Fruit fly (Drosophila melanogaster) whole organism, embryonic: Measurements from ENCODE around the gene CG13843.
A peak's percentile ranks its signal among the peaks of the same experiment; 100 is the strongest.

Experiments
- Ada2b ChIP-seq: fragments of 200-800 bp; sonication (Bioruptor generic); IDR thresholded peaks from 2 replicates; pipeline ENCODE4 v1.3.6; 2022; ENCODE audit warnings: missing biosample characterization, missing genetic modification characterization
- BEAF-32 ChIP-seq: fragments of 200-800 bp; sonication (Bioruptor generic); optimal IDR thresholded peaks from 3 replicates; lab custom pipeline; 2017; ENCODE audit warnings: missing biosample characterization, missing genetic modification characterization, mild to moderate bottlenecking, moderate library complexity, missing genetic modification reagents
- CG11504 ChIP-seq: fragments of 200-800 bp; sonication (Bioruptor generic); optimal IDR thresholded peaks from 3 replicates; lab custom pipeline; 2019; ENCODE audit warnings: missing biosample characterization, mild to moderate bottlenecking, missing genetic modification characterization, moderate library complexity
- CG11696 ChIP-seq: fragments of 200-800 bp; sonication (Bioruptor generic); IDR thresholded peaks from 2 replicates; pipeline ENCODE4 v1.3.6; 2022; ENCODE audit warnings: missing biosample characterization, missing genetic modification characterization
- CG12104 ChIP-seq: fragments of 200-800 bp; sonication (Bioruptor generic); optimal IDR thresholded peaks from 3 replicates; lab custom pipeline; 2016; ENCODE audit warnings: missing biosample characterization, missing genetic modification characterization
- CG12659 ChIP-seq: fragments of 200-800 bp; sonication (Bioruptor generic); optimal IDR thresholded peaks from 3 replicates; lab custom pipeline; 2017; ENCODE audit warnings: mild to moderate bottlenecking, missing biosample characterization, missing genetic modification reagents, missing genetic modification characterization
- CG13624 ChIP-seq: fragments of 200-800 bp; sonication (Bioruptor generic); optimal IDR thresholded peaks from 2 replicates; lab custom pipeline; 2016; ENCODE audit warnings: missing biosample characterization, missing genetic modification characterization
- CG14710 ChIP-seq: fragments of 200-800 bp; sonication (Bioruptor generic); optimal IDR thresholded peaks from 3 replicates; lab custom pipeline; 2019; ENCODE audit warnings: missing biosample characterization, mild to moderate bottlenecking, missing genetic modification characterization, moderate library complexity
- CG16863 ChIP-seq: fragments of 200-800 bp; sonication (Bioruptor generic); optimal IDR thresholded peaks from 3 replicates; lab custom pipeline; 2016; ENCODE audit warnings: missing biosample characterization, missing genetic modification characterization
- CG17829 ChIP-seq: fragments of 200-800 bp; optimal IDR thresholded peaks from 2 replicates; lab custom pipeline; 2019; ENCODE audit warnings: missing biosample characterization, mild to moderate bottlenecking, missing genetic modification characterization, moderate library complexity
- CG2116 ChIP-seq: fragments of 200-800 bp; sonication (Bioruptor generic); optimal IDR thresholded peaks from 3 replicates; lab custom pipeline; 2018; ENCODE audit warnings: missing biosample characterization, mild to moderate bottlenecking, missing genetic modification characterization
- CG2120 ChIP-seq: fragments of 200-800 bp; sonication (Bioruptor generic); optimal IDR thresholded peaks from 3 replicates; lab custom pipeline; 2016; ENCODE audit warnings: missing biosample characterization, missing genetic modification characterization
- CG34224 ChIP-seq: fragments of 200-800 bp; sonication (Bioruptor generic); IDR thresholded peaks from 3 replicates; pipeline ENCODE4 v1.3.6; 2022; ENCODE audit warnings: missing biosample characterization, missing genetic modification characterization; ENCODE audit not compliant: partially characterized antibody
- CG3838 ChIP-seq: fragments of 200-800 bp; sonication (Bioruptor generic); optimal IDR thresholded peaks from 3 replicates; lab custom pipeline; 2016; ENCODE audit warnings: missing biosample characterization, missing genetic modification characterization
- CG4617 ChIP-seq: fragments of 200-800 bp; sonication (Bioruptor generic); optimal IDR thresholded peaks from 3 replicates; lab custom pipeline; 2016; ENCODE audit warnings: missing biosample characterization, missing genetic modification characterization, borderline replicate concordance
- CG4854 ChIP-seq: fragments of 200-800 bp; sonication (Bioruptor generic); optimal IDR thresholded peaks from 2 replicates; lab custom pipeline; 2016; ENCODE audit warnings: missing biosample characterization, missing genetic modification characterization, inconsistent platforms
- CG6175 ChIP-seq: fragments of 200-800 bp; sonication (Bioruptor generic); IDR thresholded peaks from 3 replicates; pipeline ENCODE4 v1.3.6; 2022; ENCODE audit warnings: missing biosample characterization, missing genetic modification characterization
- CG6683 ChIP-seq: fragments of 200-800 bp; sonication (Bioruptor generic); optimal IDR thresholded peaks from 2 replicates; lab custom pipeline; 2017; ENCODE audit warnings: missing biosample characterization, mild to moderate bottlenecking, missing genetic modification characterization, missing genetic modification reagents
- CG7786 ChIP-seq: fragments of 200-800 bp; sonication (Bioruptor generic); optimal IDR thresholded peaks from 2 replicates; lab custom pipeline; 2016; ENCODE audit warnings: missing biosample characterization, missing genetic modification characterization
- CG8281 ChIP-seq: fragments of 200-800 bp; sonication (Bioruptor generic); optimal IDR thresholded peaks from 2 replicates; lab custom pipeline; 2018; ENCODE audit warnings: missing biosample characterization, mild to moderate bottlenecking, missing genetic modification characterization, moderate library complexity
- CG8924 ChIP-seq: fragments of 200-800 bp; optimal IDR thresholded peaks from 3 replicates; lab custom pipeline; 2019; ENCODE audit warnings: missing biosample characterization, mild to moderate bottlenecking, missing genetic modification characterization, moderate library complexity
- CG8944 ChIP-seq: fragments of 200-800 bp; sonication (Bioruptor generic); optimal IDR thresholded peaks from 3 replicates; lab custom pipeline; 2016; ENCODE audit warnings: missing biosample characterization, missing genetic modification characterization
- D ChIP-seq, 2 experiments: fragments of 200-800 bp in 1 of 2; fragments of >200 bp in 1 of 2; sonication (Bioruptor generic) in 1 of 2; optimal IDR thresholded peaks; 2 replicates in 1 of 2; 3 replicates in 1 of 2; lab custom pipeline; 2017; ENCODE audit warnings: mild to moderate bottlenecking in 1 of 2, missing biosample characterization in 1 of 2, missing genetic modification characterization in 1 of 2, missing genetic modification reagents in 1 of 2
- Ets97D ChIP-seq: fragments of 200-800 bp; sonication (Bioruptor generic); optimal IDR thresholded peaks from 3 replicates; lab custom pipeline; 2016; ENCODE audit warnings: missing biosample characterization, missing genetic modification characterization
- Hr78 ChIP-seq, 2 experiments: fragments of 200-800 bp in 1 of 2; fragments of >200 bp in 1 of 2; sonication (Bioruptor generic) in 1 of 2; optimal IDR thresholded peaks; 2 replicates each; lab custom pipeline; 2017 to 2019; ENCODE audit warnings: missing biosample characterization in 2 of 2, missing genetic modification characterization in 2 of 2, mild to moderate bottlenecking in 1 of 2, moderate library complexity in 1 of 2
- Hsf ChIP-seq: fragments of 200-800 bp; sonication (Bioruptor generic); optimal IDR thresholded peaks from 3 replicates; lab custom pipeline; 2016; ENCODE audit warnings: missing biosample characterization, missing genetic modification characterization
- MBD-R2 ChIP-seq: fragments of 200-800 bp; sonication (Bioruptor generic); IDR thresholded peaks from 2 replicates; pipeline ENCODE4 v1.3.6; 2022; ENCODE audit warnings: missing biosample characterization, missing genetic modification characterization
- Med ChIP-seq: fragments of 200-800 bp; sonication (Bioruptor generic); peaks from one replicate; lab custom pipeline; 2016; ENCODE audit warnings: missing biosample characterization, missing genetic modification characterization, mild to moderate bottlenecking, inconsistent platforms, moderate library complexity
- Nf-YA ChIP-seq: fragments of 200-800 bp; sonication (Bioruptor generic); IDR thresholded peaks from 2 replicates; pipeline ENCODE4 v1.3.6; 2022; ENCODE audit warnings: missing biosample characterization, missing genetic modification characterization
- Opbp ChIP-seq: fragments of 200-800 bp; sonication (Bioruptor generic); IDR thresholded peaks from 3 replicates; pipeline ENCODE4 v1.3.6; 2022; ENCODE audit warnings: missing biosample characterization, missing genetic modification characterization; ENCODE audit not compliant: partially characterized antibody
- Ravus ChIP-seq: fragments of 200-800 bp; sonication (Bioruptor generic); IDR thresholded peaks from 2 replicates; pipeline ENCODE4 v1.3.6; 2022; ENCODE audit warnings: missing biosample characterization, missing genetic modification characterization
- Scr ChIP-seq: fragments of 200-800 bp; sonication (Bioruptor generic); IDR thresholded peaks from 2 replicates; pipeline ENCODE4 v1.3.6; 2022; ENCODE audit warnings: missing biosample characterization, missing genetic modification characterization; ENCODE audit not compliant: partially characterized antibody
- Stat92E ChIP-seq, 3 experiments: fragments of >200 bp in 2 of 3; fragments of 200-800 bp in 1 of 3; sonication (Bioruptor generic) in 1 of 3; optimal IDR thresholded peaks; 2 replicates each; lab custom pipeline; 2017 to 2019; ENCODE audit warnings: missing biosample characterization in 3 of 3, missing genetic modification characterization in 3 of 3, mild to moderate bottlenecking in 1 of 3, moderate library complexity in 1 of 3
- YL-1 ChIP-seq: fragments of 200-800 bp; sonication (Bioruptor generic); optimal IDR thresholded peaks from 3 replicates; lab custom pipeline; 2017; ENCODE audit warnings: missing biosample characterization, mild to moderate bottlenecking, missing genetic modification characterization
- al ChIP-seq: fragments of 200-800 bp; sonication (Bioruptor generic); IDR thresholded peaks from 2 replicates; pipeline ENCODE4 v1.3.6; 2022; ENCODE audit warnings: missing biosample characterization, missing genetic modification characterization
- caup ChIP-seq: fragments of 200-800 bp; sonication (Bioruptor generic); optimal IDR thresholded peaks from 3 replicates; lab custom pipeline; 2017; ENCODE audit warnings: missing biosample characterization, mild to moderate bottlenecking, missing genetic modification characterization, moderate library complexity; ENCODE audit not compliant: severe bottlenecking
- exex ChIP-seq: fragments of 200-800 bp; sonication (Bioruptor generic); optimal IDR thresholded peaks from 4 replicates; lab custom pipeline; 2018; ENCODE audit warnings: missing biosample characterization, mild to moderate bottlenecking, missing genetic modification characterization, moderate library complexity
- gfzf ChIP-seq: fragments of 200-800 bp; sonication (Bioruptor generic); optimal IDR thresholded peaks from 2 replicates; lab custom pipeline; 2016; ENCODE audit warnings: missing biosample characterization, mild to moderate bottlenecking, missing genetic modification characterization, moderate library complexity
- grau ChIP-seq: fragments of 200-800 bp; optimal IDR thresholded peaks from 3 replicates; lab custom pipeline; 2019; ENCODE audit warnings: missing biosample characterization, mild to moderate bottlenecking, missing genetic modification characterization, moderate library complexity
- pho ChIP-seq: fragments of 200-800 bp; sonication (Bioruptor generic); optimal IDR thresholded peaks from 2 replicates; lab custom pipeline; 2016; ENCODE audit warnings: missing biosample characterization, missing genetic modification characterization
- pros ChIP-seq: fragments of 200-800 bp; sonication (Bioruptor generic); optimal IDR thresholded peaks from 3 replicates; lab custom pipeline; 2019; ENCODE audit warnings: missing biosample characterization, mild to moderate bottlenecking, missing genetic modification characterization, moderate library complexity
- sd ChIP-seq: fragments of 200-800 bp; sonication (Bioruptor generic); optimal IDR thresholded peaks from 3 replicates; lab custom pipeline; 2018; ENCODE audit warnings: missing biosample characterization, mild to moderate bottlenecking, missing genetic modification characterization, moderate library complexity
- slp2 ChIP-seq: fragments of 200-800 bp; sonication (Bioruptor generic); optimal IDR thresholded peaks from 2 replicates; lab custom pipeline; 2016; ENCODE audit warnings: missing biosample characterization, missing genetic modification characterization
- so ChIP-seq: fragments of 200-800 bp; sonication (Bioruptor generic); IDR thresholded peaks from 3 replicates; pipeline ENCODE4 v1.3.6; 2022; ENCODE audit warnings: missing biosample characterization, missing genetic modification characterization
- stwl ChIP-seq: fragments of 200-800 bp; sonication (Bioruptor generic); optimal IDR thresholded peaks from 3 replicates; lab custom pipeline; 2018; ENCODE audit warnings: missing biosample characterization, mild to moderate bottlenecking, missing genetic modification characterization, moderate library complexity
- sug ChIP-seq: fragments of 200-800 bp; optimal IDR thresholded peaks from 2 replicates; lab custom pipeline; 2019; ENCODE audit warnings: missing biosample characterization, mild to moderate bottlenecking, missing genetic modification characterization, moderate library complexity
- trem ChIP-seq: fragments of 200-800 bp; optimal IDR thresholded peaks from 3 replicates; lab custom pipeline; 2019; ENCODE audit warnings: missing biosample characterization, mild to moderate bottlenecking, missing genetic modification characterization, moderate library complexity

Gene CG13843

DNA sequence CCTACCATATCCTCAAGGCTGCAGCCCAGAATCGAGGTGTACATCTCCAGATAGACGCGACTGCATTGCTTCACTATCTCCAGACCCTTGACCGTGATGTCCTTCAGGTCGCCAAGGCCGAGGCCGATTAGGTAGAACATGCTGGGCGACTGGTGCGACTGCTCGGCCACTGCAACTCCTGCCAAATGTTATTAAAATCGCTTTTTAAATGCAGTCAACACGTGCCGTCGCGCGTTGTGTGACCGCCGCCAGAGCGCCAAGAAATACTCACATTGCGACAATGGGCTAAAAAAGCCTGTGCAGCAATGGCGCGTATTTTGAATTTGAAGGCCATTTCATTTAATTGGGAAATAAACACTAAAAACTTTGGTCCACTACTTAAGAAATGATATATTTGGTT is 26.3 kb upstream of the CG13843 start, which contains the start of gene Dph5 (continued):
- peak; percentile 60 for TF ChIP-seq MBD-R2 (GFP tag; lab: Robert Waterston, UW)

DNA sequence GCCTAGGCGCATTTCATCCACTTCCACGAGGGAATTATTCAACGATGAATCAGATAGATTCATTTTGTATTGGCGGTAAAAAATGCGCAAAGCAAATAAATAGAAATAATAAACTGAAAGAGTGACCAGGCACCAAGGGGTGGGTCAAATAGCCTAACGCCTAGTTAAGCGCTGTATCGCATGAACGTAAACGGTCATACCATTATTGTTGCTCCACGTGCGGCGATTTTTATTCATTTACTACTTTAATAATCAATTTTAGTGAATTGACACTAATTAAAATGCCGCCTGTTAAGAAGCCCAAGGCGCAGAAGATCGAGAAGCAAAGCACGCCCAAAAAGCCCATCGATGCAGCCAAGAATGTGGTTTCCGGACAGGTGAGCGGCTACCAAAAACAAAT is 24.7 kb upstream of the CG13843 start, which contains the start of the genes CG33107 and CG6937:
TSS of gene CG33107 (minus strand) at position 137 of the 400 bp plus-strand sequence.
TSS of gene CG6937 (plus strand) at position 192 of the 400 bp plus-strand sequence.
- TF ChIP-seq pho (no peak), Scr (peak; percentile 28; the same call in 1 of the 2 replicates), Nf-YA (GFP tag; lab: Robert Waterston, UW) (no peak), CG12659 (GFP tag; lab: Kevin White, UChicago) (peak; percentile 46), CG11696 (GFP tag; lab: Robert Waterston, UW) (no peak), CG13624 (no peak), Stat92E (GFP tag; optimal IDR thresholded peaks at IDR 0.05; lab: Kevin White, UChicago) (no peak), CG6175 (GFP tag; lab: Robert Waterston, UW) (no peak), CG34224 (peak; percentile 50; the same call in 2 of the 3 replicates), D (optimal IDR thresholded peaks at IDR 0.05; lab: Kevin White, UChicago) (no peak), D (GFP tag; optimal IDR thresholded peaks at IDR 0.05; lab: Kevin White, UChicago) (no peak), YL-1 (peak; percentile 66), CG7786 (GFP tag; lab: Kevin White, UChicago) (no peak), caup (GFP tag; lab: Kevin White, UChicago) (no peak), CG3838 (GFP tag; lab: Kevin White, UChicago) (no peak), CG17829 (tag; lab: Kevin White, UChicago) (peak; percentile 17), trem (tag; lab: Kevin White, UChicago) (peak; percentile 29), CG4617 (peak; percentile 61), CG6683 (GFP tag; lab: Kevin White, UChicago) (no peak), al (no peak), sug (peak; percentile 9), CG8944 (no peak), CG2120 (GFP tag; lab: Kevin White, UChicago) (no peak), Ets97D (GFP tag; lab: Kevin White, UChicago) (peak; percentile 30), so (no peak), Hr78 (GFP tag; optimal IDR thresholded peaks at IDR 0.05; lab: Kevin White, UChicago) (no peak), CG14710 (tag; lab: Kevin White, UChicago) (peak; percentile 35), sd (tag; lab: Kevin White, UChicago) (peak; percentile 53), Med (GFP tag; lab: Kevin White, UChicago) (peak; percentile 76), exex (no peak), CG12104 (GFP tag; lab: Kevin White, UChicago) (no peak), BEAF-32 (GFP tag; lab: Kevin White, UChicago) (peak; percentile 45), CG16863 (GFP tag; lab: Kevin White, UChicago) (no peak), Opbp (GFP tag; lab: Robert Waterston, UW) (0 out of 3 replicates have a peak, but pooled peaks have one; percentile 48), pros (GFP tag; lab: Kevin White, UChicago) (no peak), CG11504 (tag; lab: Kevin White, UChicago) (no peak), CG2116 (GFP tag; lab: Kevin White, UChicago) (no peak), slp2 (GFP tag; lab: Kevin White, UChicago) (no peak), Ravus (no peak), Hsf (GFP tag; lab: Kevin White, UChicago) (no peak), stwl (tag; lab: Kevin White, UChicago) (peak; percentile 71), grau (no peak), gfzf (GFP tag; lab: Kevin White, UChicago) (peak; percentile 90), CG8924 (tag; lab: Kevin White, UChicago) (peak; percentile 30), CG8281 (tag; lab: Kevin White, UChicago) (no peak), Ada2b (GFP tag; lab: Robert Waterston, UW) (no peak), CG4854 (no peak)
